Fruit fly (Drosophila melanogaster) whole organism, pupa: ENCODE data around the gene aurA.

Source experiments
- CG13204 ChIP-seq: fragments of 200-800 bp; sonication (Bioruptor generic); optimal IDR thresholded peaks from 2 replicates; lab custom pipeline; 2018; ENCODE audit warnings: missing biosample characterization, mild to moderate bottlenecking, missing genetic modification characterization, moderate library complexity
- Ets98B ChIP-seq: fragments of 200-800 bp; sonication (Bioruptor generic); IDR thresholded peaks from 2 replicates; pipeline ENCODE4 v1.3.6; 2022; ENCODE audit warnings: missing biosample characterization, missing genetic modification characterization
- Pif1A ChIP-seq: fragments of 200-800 bp; sonication (Bioruptor generic); optimal IDR thresholded peaks from 3 replicates; lab custom pipeline; 2016; ENCODE audit warnings: missing biosample characterization, missing genetic modification characterization
- gl ChIP-seq: fragments of 200-800 bp; sonication (Bioruptor generic); optimal IDR thresholded peaks from 2 replicates; lab custom pipeline; 2018; ENCODE audit warnings: missing biosample characterization, mild to moderate bottlenecking, missing genetic modification characterization

dm6 chr3R:12005417-12005816 lies 42.5 kb downstream of the aurA start, which contains the start of gene Tk:
- no peak for TF ChIP-seq gl (tag; lab: Kevin White, UChicago)
- TF ChIP-seq Ets98B = no peak
- no peak for TF ChIP-seq CG13204 (GFP tag; lab: Kevin White, UChicago)
- no peak for TF ChIP-seq Pif1A (GFP tag; lab: Kevin White, UChicago)
